Worm (Caenorhabditis elegans) whole organism, L4 larva: ENCODE measurements around the gene Y54F10AL.1.

ENCODE experiments used
- aha-1 ChIP-seq: fragments of 150-350 bp; peaks from one replicate; lab custom pipeline; 2014; ENCODE audit warnings: missing biosample characterization, missing genetic modification characterization
- dpl-1 ChIP-seq: fragments of 150-350 bp; optimal IDR thresholded peaks from 2 replicates; lab custom pipeline; 2014; ENCODE audit warnings: missing biosample characterization, missing genetic modification reagents, missing genetic modification characterization
- jun-1 ChIP-seq: fragments of 150-350 bp; optimal IDR thresholded peaks from 2 replicates; lab custom pipeline; 2014; ENCODE audit warnings: missing biosample characterization, missing genetic modification reagents, missing genetic modification characterization
- lin-1 ChIP-seq: fragments of 200-800 bp; sonication (Bioruptor generic); IDR thresholded peaks from 2 replicates; pipeline ENCODE4 v1.3.6; 2022; ENCODE audit warnings: missing genetic modification reagents, missing genetic modification characterization, missing compliant biosample characterization
- lin-15B ChIP-seq: fragments of 150-350 bp; sonication (generic microtip); optimal IDR thresholded peaks from 3 replicates; lab custom pipeline; 2014; ENCODE audit warnings: missing biosample characterization, missing genetic modification characterization
- mdl-1 ChIP-seq, 2 experiments: fragments of 150-350 bp in 1 of 2; sonication (generic microtip) in 1 of 2; optimal IDR thresholded peaks; 2 replicates each; lab custom pipeline; 2014 to 2017; ENCODE audit warnings: missing biosample characterization in 2 of 2, missing genetic modification characterization in 2 of 2
- mep-1 ChIP-seq: fragments of 150-350 bp; sonication (generic microtip); optimal IDR thresholded peaks from 3 replicates; lab custom pipeline; 2014; ENCODE audit warnings: missing biosample characterization, missing genetic modification characterization
- nhr-237 ChIP-seq: sonication (generic microtip); optimal IDR thresholded peaks from 2 replicates; lab custom pipeline; 2017; ENCODE audit warnings: missing biosample characterization, missing genetic modification characterization
- nhr-25 ChIP-seq: sonication (generic microtip); optimal IDR thresholded peaks from 2 replicates; lab custom pipeline; 2017; ENCODE audit warnings: missing genetic modification characterization, mild to moderate bottlenecking, missing compliant biosample characterization, antibody characterized with exemption, moderate library complexity, borderline replicate concordance; ENCODE audit not compliant: insufficient read depth

ce11 chrIII:2487046-2487760 lies at the start of gene Y54F10AL.1:
- TF ChIP-seq dpl-1 (GFP tag; lab: Kevin White, UChicago), result peak; percentile 24
- TF ChIP-seq jun-1 (tag; lab: Kevin White, UChicago), result no peak
- no peak for TF ChIP-seq mdl-1 (tag; optimal IDR thresholded peaks at IDR 0.05; lab: Kevin White, UChicago)
- peak; percentile 88 for TF ChIP-seq aha-1 (tag; lab: Kevin White, UChicago)
- TF ChIP-seq mep-1, result no peak
- TF ChIP-seq lin-1 (GFP tag; lab: Robert Waterston, UW), result no peak
- no peak for TF ChIP-seq nhr-237 (tag; lab: Kevin White, UChicago)
- TF ChIP-seq nhr-25 (tag; lab: Kevin White, UChicago), result no peak
- TF ChIP-seq lin-15B (tag; lab: Kevin White, UChicago), result no peak
